Worm (Caenorhabditis elegans): ENCODE data around the gene F55C5.10.

ce11 chrV:12291587-12291986, 8.3 kb downstream of the F55C5.10 start, which contains the start of the genes srpa-68 and srh-16:
- peak; percentile 77 for TF ChIP-seq R02D3.7 (tag; optimal IDR thresholded peaks at IDR 0.05)
- TF ChIP-seq mdl-1 (tag; optimal IDR thresholded peaks at IDR 0.05), result no peak
- TF ChIP-seq lin-13 (GFP tag; optimal IDR thresholded peaks at IDR 0.05), result peak; percentile 81
- peak; percentile 65 for TF ChIP-seq egl-27 (tag; optimal IDR thresholded peaks at IDR 0.05)
- no peak for TF ChIP-seq ztf-11 (tag; optimal IDR thresholded peaks at IDR 0.05)

All from whole organism, L2 larva.